Fruit fly (Drosophila melanogaster): ENCODE data around the gene CG15728.

- peak; percentile 24 for TF ChIP-seq CG5204 (GFP tag; optimal IDR thresholded peaks at IDR 0.05)
- TF ChIP-seq CG33017 (tag; optimal IDR thresholded peaks at IDR 0.05), result no peak
- TF ChIP-seq pad (GFP tag; optimal IDR thresholded peaks at IDR 0.05), result no peak
- TF ChIP-seq Hr96 (GFP tag; optimal IDR thresholded peaks at IDR 0.05), result no peak
- no peak for TF ChIP-seq tj (GFP tag; optimal IDR thresholded peaks at IDR 0.05)
- TF ChIP-seq cic (GFP tag; optimal IDR thresholded peaks at IDR 0.05), result no peak
- no peak for TF ChIP-seq Clk (GFP tag; optimal IDR thresholded peaks at IDR 0.05)
- TF ChIP-seq Crg-1 (GFP tag; optimal IDR thresholded peaks at IDR 0.05), result no peak
- no peak for TF ChIP-seq CG11617 (GFP tag; optimal IDR thresholded peaks at IDR 0.05)
- TF ChIP-seq bab1 (GFP tag; optimal IDR thresholded peaks at IDR 0.05), result no peak
- TF ChIP-seq kay (GFP tag; ENCODE audit: borderline replicate concordance), result peak; percentile 82
Observed at dm6 chrX:12672317-12673172, 48.5 kb downstream of the CG15728 start.

Data from whole organism, adult.